Worm (Caenorhabditis elegans) whole organism, late embryonic: ENCODE results near the gene otpl-3.

Experiments used
- F13H6.1 ChIP-seq: sonication (generic microtip); optimal IDR thresholded peaks from 2 replicates; lab custom pipeline; 2016; ENCODE audit warnings: missing genetic modification characterization, missing compliant biosample characterization
- K02D7.2 ChIP-seq: sonication (generic microtip); optimal IDR thresholded peaks from 2 replicates; lab custom pipeline; 2017; ENCODE audit warnings: mild to moderate bottlenecking, missing genetic modification characterization, missing compliant biosample characterization
- K09A11.1 ChIP-seq: sonication (generic microtip); optimal IDR thresholded peaks from 2 replicates; lab custom pipeline; 2017; ENCODE audit warnings: antibody characterized with exemption, mild to moderate bottlenecking, missing genetic modification characterization, missing compliant biosample characterization; ENCODE audit not compliant: insufficient read depth
- ahr-1 ChIP-seq: sonication (generic microtip); optimal IDR thresholded peaks from 2 replicates; lab custom pipeline; 2016; ENCODE audit warnings: missing genetic modification characterization, missing compliant biosample characterization
- ama-1 ChIP-seq: fragments of 150-350 bp; optimal IDR thresholded peaks from 2 replicates; lab custom pipeline; 2014
- ceh-14 ChIP-seq: sonication (generic microtip); optimal IDR thresholded peaks from 2 replicates; lab custom pipeline; 2016; ENCODE audit warnings: missing genotype, missing genetic modification characterization, missing compliant biosample characterization
- ceh-18 ChIP-seq: sonication (generic microtip); optimal IDR thresholded peaks from 2 replicates; lab custom pipeline; 2016; ENCODE audit warnings: missing genetic modification characterization, missing compliant biosample characterization
- ceh-2 ChIP-seq: sonication (generic microtip); optimal IDR thresholded peaks from 2 replicates; lab custom pipeline; 2016; ENCODE audit warnings: missing genotype, missing genetic modification characterization, missing compliant biosample characterization
- ceh-22 ChIP-seq: sonication (generic microtip); optimal IDR thresholded peaks from 2 replicates; lab custom pipeline; 2017; ENCODE audit warnings: missing biosample characterization, missing genetic modification characterization
- ceh-30 ChIP-seq: fragments of 150-350 bp; optimal IDR thresholded peaks from 2 replicates; lab custom pipeline; 2014; ENCODE audit warnings: missing biosample characterization, missing genetic modification characterization
- ceh-31 ChIP-seq: sonication (generic microtip); optimal IDR thresholded peaks from 2 replicates; lab custom pipeline; 2016; ENCODE audit warnings: missing genetic modification characterization, missing compliant biosample characterization
- ceh-45 ChIP-seq: fragments of 200-800 bp; sonication (Bioruptor generic); IDR thresholded peaks from 2 replicates; pipeline ENCODE4 v1.3.6; 2022; ENCODE audit warnings: missing genetic modification reagents, missing genetic modification characterization, missing compliant biosample characterization
- ceh-6 ChIP-seq: fragments of 200-800 bp; sonication (Bioruptor generic); optimal IDR thresholded peaks from 2 replicates; lab custom pipeline; 2018; ENCODE audit warnings: mild to moderate bottlenecking, missing genetic modification characterization, missing compliant biosample characterization
- dmd-4 ChIP-seq: sonication (generic microtip); optimal IDR thresholded peaks from 2 replicates; lab custom pipeline; 2016; ENCODE audit warnings: borderline replicate concordance, missing genetic modification characterization, missing compliant biosample characterization
- dve-1 ChIP-seq: sonication (generic microtip); optimal IDR thresholded peaks from 2 replicates; lab custom pipeline; 2017; ENCODE audit warnings: antibody characterized with exemption, mild to moderate bottlenecking, missing genetic modification characterization, missing compliant biosample characterization
- elt-2 ChIP-seq: sonication (generic microtip); optimal IDR thresholded peaks from 2 replicates; lab custom pipeline; 2016; ENCODE audit warnings: missing genetic modification reagents, missing genetic modification characterization, missing compliant biosample characterization
- elt-4 ChIP-seq: sonication (generic microtip); optimal IDR thresholded peaks from 2 replicates; lab custom pipeline; 2016; ENCODE audit warnings: missing genetic modification characterization, missing compliant biosample characterization
- ets-4 ChIP-seq: sonication (generic microtip); optimal IDR thresholded peaks from 2 replicates; lab custom pipeline; 2016; ENCODE audit warnings: missing genetic modification characterization, missing compliant biosample characterization
- eyg-1 ChIP-seq: sonication (generic microtip); optimal IDR thresholded peaks from 2 replicates; lab custom pipeline; 2016; ENCODE audit warnings: missing genotype, missing genetic modification characterization, missing compliant biosample characterization
- hlh-13 ChIP-seq: fragments of 200-800 bp; sonication (Bioruptor generic); optimal IDR thresholded peaks from 2 replicates; lab custom pipeline; 2018; ENCODE audit warnings: mild to moderate bottlenecking, missing genetic modification characterization, missing compliant biosample characterization
- hlh-6 ChIP-seq: sonication (generic microtip); optimal IDR thresholded peaks from 2 replicates; lab custom pipeline; 2016; ENCODE audit warnings: missing genotype, missing genetic modification characterization, missing compliant biosample characterization
- hlh-8 ChIP-seq: sonication (generic microtip); optimal IDR thresholded peaks from 2 replicates; lab custom pipeline; 2016; ENCODE audit warnings: missing genotype, missing genetic modification characterization, missing compliant biosample characterization
- lim-6 ChIP-seq: sonication (generic microtip); optimal IDR thresholded peaks from 2 replicates; lab custom pipeline; 2016; ENCODE audit warnings: missing genetic modification characterization, missing compliant biosample characterization
- nhr-232 ChIP-seq: sonication (generic microtip); optimal IDR thresholded peaks from 2 replicates; lab custom pipeline; 2016; ENCODE audit warnings: missing genetic modification characterization, missing compliant biosample characterization
- odd-2 ChIP-seq: sonication (generic microtip); optimal IDR thresholded peaks from 2 replicates; lab custom pipeline; 2017; ENCODE audit warnings: antibody characterized with exemption, mild to moderate bottlenecking, missing genetic modification characterization, missing compliant biosample characterization
- pag-3 ChIP-seq: sonication (generic microtip); optimal IDR thresholded peaks from 2 replicates; lab custom pipeline; 2016; ENCODE audit warnings: missing compliant biosample characterization, missing genetic modification characterization, borderline replicate concordance
- pat-9 ChIP-seq: fragments of 200-800 bp; sonication (Bioruptor generic); optimal IDR thresholded peaks from 2 replicates; lab custom pipeline; 2018; ENCODE audit warnings: mild to moderate bottlenecking, missing genetic modification characterization, moderate library complexity, missing compliant biosample characterization
- pax-1 ChIP-seq: fragments of 150-350 bp; optimal IDR thresholded peaks from 2 replicates; lab custom pipeline; 2014; ENCODE audit warnings: missing biosample characterization, missing genetic modification characterization
- pha-2 ChIP-seq: sonication (generic microtip); optimal IDR thresholded peaks from 2 replicates; lab custom pipeline; 2017; ENCODE audit warnings: mild to moderate bottlenecking, missing genetic modification characterization, missing compliant biosample characterization
- pha-4 ChIP-seq: fragments of 150-350 bp; optimal IDR thresholded peaks from 2 replicates; lab custom pipeline; 2018; ENCODE audit warnings: missing biosample characterization, missing genetic modification reagents, missing genetic modification characterization
- pqm-1 ChIP-seq: sonication (generic microtip); optimal IDR thresholded peaks from 2 replicates; lab custom pipeline; 2016; ENCODE audit warnings: missing genetic modification characterization, missing compliant biosample characterization
- rnt-1 ChIP-seq: sonication (generic microtip); optimal IDR thresholded peaks from 2 replicates; lab custom pipeline; 2016; ENCODE audit warnings: missing genetic modification characterization, missing compliant biosample characterization
- sox-2 ChIP-seq: fragments of 200-800 bp; sonication (Bioruptor generic); IDR thresholded peaks from 2 replicates; pipeline ENCODE4 v1.3.6; 2022; ENCODE audit warnings: missing genetic modification reagents, missing genetic modification characterization, missing compliant biosample characterization
- sox-4 ChIP-seq: sonication (generic microtip); optimal IDR thresholded peaks from 2 replicates; lab custom pipeline; 2017; ENCODE audit warnings: mild to moderate bottlenecking, missing genetic modification characterization, inconsistent platforms, missing compliant biosample characterization
- tbx-7 ChIP-seq: sonication (generic microtip); optimal IDR thresholded peaks from 2 replicates; lab custom pipeline; 2016; ENCODE audit warnings: missing genotype, missing genetic modification characterization, missing compliant biosample characterization
- ttx-3 ChIP-seq: sonication (generic microtip); optimal IDR thresholded peaks from 2 replicates; lab custom pipeline; 2016; ENCODE audit warnings: missing genetic modification reagents, missing genetic modification characterization, missing compliant biosample characterization
- unc-42 ChIP-seq: sonication (generic microtip); optimal IDR thresholded peaks from 2 replicates; lab custom pipeline; 2016; ENCODE audit warnings: missing genotype, missing genetic modification characterization, missing compliant biosample characterization
- unc-55 ChIP-seq: sonication (generic microtip); optimal IDR thresholded peaks from 2 replicates; lab custom pipeline; 2017; ENCODE audit warnings: missing biosample characterization, missing genetic modification reagents, missing genetic modification characterization
- ztf-16 ChIP-seq: sonication (generic microtip); optimal IDR thresholded peaks from 2 replicates; lab custom pipeline; 2017; ENCODE audit warnings: missing genetic modification characterization, missing compliant biosample characterization

Gene otpl-3

ce11 chrX:6902958-6903357, 21.6 kb downstream of the otpl-3 start (continued):
- TF ChIP-seq ceh-6 (GFP tag; lab: Kevin White, UChicago) (peak; percentile 75), unc-55 (GFP tag; lab: Kevin White, UChicago) (no peak), hlh-6 (tag; lab: Kevin White, UChicago) (peak; percentile 79), ama-1 (lab: Kevin White, UChicago) (no peak), ahr-1 (tag; lab: Kevin White, UChicago) (no peak), hlh-8 (peak; percentile 26), ceh-14 (peak; percentile 65), nhr-232 (peak; percentile 50), ceh-2 (peak; percentile 39), dve-1 (tag; lab: Kevin White, UChicago) (peak; percentile 31), tbx-7 (peak; percentile 40), ceh-30 (peak; percentile 8), elt-2 (tag; lab: Kevin White, UChicago) (peak; percentile 77), K09A11.1 (tag; lab: Kevin White, UChicago) (no peak), ets-4 (peak; percentile 17), ztf-16 (tag; lab: Kevin White, UChicago) (peak; percentile 71), eyg-1 (tag; lab: Kevin White, UChicago) (no peak), rnt-1 (tag; lab: Kevin White, UChicago) (peak; percentile 47), dmd-4 (tag; lab: Kevin White, UChicago) (no peak), K02D7.2 (peak; percentile 3), elt-4 (tag; lab: Kevin White, UChicago) (no peak), ceh-45 (0 out of 2 replicates have a peak, but pooled peaks have one; percentile 56), pha-2 (peak; percentile 55), pat-9 (tag; lab: Kevin White, UChicago) (peak; percentile 68), ttx-3 (tag; lab: Kevin White, UChicago) (peak; percentile 50), ceh-18 (tag; lab: Kevin White, UChicago) (peak; percentile 33), unc-42 (tag; lab: Kevin White, UChicago) (no peak), sox-4 (tag; lab: Kevin White, UChicago) (peak; percentile 61), ceh-22 (tag; lab: Kevin White, UChicago) (no peak), odd-2 (tag; lab: Kevin White, UChicago) (no peak), lim-6 (tag; lab: Kevin White, UChicago) (no peak)

ce11 chrX:6901078-6901477, 23.5 kb downstream of the otpl-3 start, which contains the start of gene pes-23:
Gene pes-23 (plus strand): TSS chrX:6901378.
- TF ChIP-seq pax-1 (tag; lab: Kevin White, UChicago) (no peak), ahr-1 (tag; lab: Kevin White, UChicago) (no peak), ceh-31 (tag; lab: Kevin White, UChicago) (no peak), pqm-1 (tag; lab: Kevin White, UChicago) (no peak), pag-3 (tag; lab: Kevin White, UChicago) (no peak), hlh-13 (GFP tag; lab: Kevin White, UChicago) (no peak), ceh-2 (no peak), tbx-7 (no peak), dmd-4 (tag; lab: Kevin White, UChicago) (no peak), F13H6.1 (no peak)

- no peak for TF ChIP-seq sox-2
- no peak for TF ChIP-seq pqm-1 (tag; lab: Kevin White, UChicago)
- no peak for TF ChIP-seq ama-1 (lab: Kevin White, UChicago)
- TF ChIP-seq unc-55 (GFP tag; lab: Kevin White, UChicago) = no peak
- no peak for TF ChIP-seq K02D7.2
- TF ChIP-seq pha-4 (tag; lab: Kevin White, UChicago) = no peak
These were observed 24.7 kb downstream of the otpl-3 start, which contains the start of gene F14B8.4 for ce11 chrX:6899848-6900247. Gene F14B8.4 (minus strand): TSS chrX:6899948.
